Fruit fly (Drosophila melanogaster) S2 (cell line): ENCODE measurements around the gene CG3987.

ENCODE experiments used
- CG8478 ChIP-seq: fragments of >200 bp; optimal IDR thresholded peaks from 2 replicates; lab custom pipeline; 2018
- CTCF ChIP-seq, 2 experiments: fragments of >200 bp; optimal IDR thresholded peaks; 2 replicates each; lab custom pipeline; 2018

The CG3987 gene

DNA sequence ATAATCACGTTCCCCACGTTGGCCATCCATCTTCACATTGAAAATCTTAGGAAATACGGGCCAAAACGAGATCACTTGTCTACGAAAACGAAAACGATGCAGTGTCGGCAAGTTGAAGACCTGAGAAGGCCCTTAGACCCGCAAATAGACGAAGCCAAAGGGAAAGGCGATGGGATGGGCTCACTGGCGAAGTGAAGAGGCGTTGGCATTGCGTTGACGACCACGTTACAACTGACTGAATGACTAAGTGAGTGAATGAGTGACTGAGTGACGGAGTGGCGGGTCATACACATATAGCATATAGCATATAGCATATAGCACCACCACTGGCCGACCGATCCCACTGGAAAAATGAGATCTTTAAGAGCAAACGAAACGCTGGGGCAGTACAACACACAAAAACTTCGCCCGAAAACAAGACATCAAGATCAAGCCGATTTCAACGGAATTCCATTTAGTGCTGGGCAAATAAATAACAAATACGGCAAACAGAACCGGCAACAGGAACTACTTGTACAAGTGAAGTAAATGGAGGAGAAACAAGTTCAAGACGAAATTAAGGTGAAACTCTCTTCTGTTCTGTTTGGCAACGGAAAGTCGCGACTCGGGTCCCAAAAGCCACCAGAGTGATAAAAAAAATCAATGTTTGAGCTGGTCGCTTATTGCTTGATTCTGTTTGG lies 16.6 kb upstream of the CG3987 start:
- TF ChIP-seq CG8478 (lab: Kevin White, UChicago) = no peak
- TF ChIP-seq CTCF (optimal IDR thresholded peaks at IDR 0.05; lab: Kevin White, UChicago) = no peak

DNA sequence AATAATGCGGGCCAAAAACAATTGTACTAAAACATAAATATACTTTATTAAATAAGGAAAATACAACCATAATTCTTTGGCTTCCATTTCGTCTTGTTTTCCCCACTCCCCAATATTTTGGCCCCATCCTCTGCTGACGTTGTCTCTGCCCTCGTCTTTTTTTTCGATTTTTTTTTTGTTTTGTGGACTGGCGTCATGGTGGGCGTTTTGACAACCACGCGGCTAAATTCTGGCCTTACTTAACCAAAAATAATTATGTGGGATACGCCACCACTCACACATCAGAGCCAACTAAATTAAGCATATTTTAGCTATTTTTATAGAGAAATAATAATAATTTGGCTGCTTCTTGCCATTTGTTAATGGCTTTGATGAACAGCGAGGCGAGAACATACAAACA lies 15.2 kb upstream of the CG3987 start:
- TF ChIP-seq CTCF (optimal IDR thresholded peaks at IDR 0.05; lab: Kevin White, UChicago) (no peak), CG8478 (lab: Kevin White, UChicago) (no peak)

DNA sequence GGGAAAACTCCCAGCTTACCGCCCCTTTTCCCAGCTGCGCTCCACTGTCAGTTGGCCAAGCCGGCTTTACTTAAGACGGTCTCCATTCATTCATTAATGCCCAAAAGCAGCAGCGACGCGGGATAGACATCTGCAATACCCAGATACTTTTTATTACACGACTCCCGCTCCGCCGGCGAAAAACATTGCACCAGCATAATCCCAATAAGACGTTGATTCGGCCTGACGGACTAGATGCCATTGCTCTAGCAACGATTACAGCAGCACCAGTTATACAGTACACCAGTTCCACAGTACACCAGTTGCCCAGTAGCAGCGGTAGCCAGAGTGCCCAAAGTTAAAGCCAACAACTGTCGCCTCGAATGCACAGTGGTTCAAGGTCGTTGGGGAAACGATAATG lies 14.0 kb upstream of the CG3987 start:
- no peak for TF ChIP-seq CG8478 (lab: Kevin White, UChicago)
- no peak for TF ChIP-seq CTCF (optimal IDR thresholded peaks at IDR 0.05; lab: Kevin White, UChicago)

DNA sequence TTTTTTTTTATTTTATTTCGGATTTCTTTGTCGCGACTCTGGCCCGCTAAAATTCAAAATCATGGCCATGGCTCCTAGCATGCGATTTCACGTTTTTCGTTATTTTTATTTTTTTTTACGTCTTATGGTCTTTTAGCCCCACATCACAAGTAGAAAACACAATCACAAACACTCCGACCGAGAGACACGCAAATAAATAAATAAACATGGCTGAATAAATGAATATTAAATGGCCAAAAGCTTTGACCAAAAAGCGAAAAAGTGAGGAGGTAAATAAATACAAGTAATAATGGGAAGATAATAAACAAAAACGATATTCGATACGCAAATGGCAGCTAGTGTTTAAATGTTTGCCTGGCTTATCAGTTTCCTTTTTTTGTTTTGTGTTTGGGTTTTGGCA lies 11.7 kb upstream of the CG3987 start:
- TF ChIP-seq CG8478 (lab: Kevin White, UChicago) = no peak
- no peak for TF ChIP-seq CTCF (optimal IDR thresholded peaks at IDR 0.05; lab: Kevin White, UChicago)

DNA sequence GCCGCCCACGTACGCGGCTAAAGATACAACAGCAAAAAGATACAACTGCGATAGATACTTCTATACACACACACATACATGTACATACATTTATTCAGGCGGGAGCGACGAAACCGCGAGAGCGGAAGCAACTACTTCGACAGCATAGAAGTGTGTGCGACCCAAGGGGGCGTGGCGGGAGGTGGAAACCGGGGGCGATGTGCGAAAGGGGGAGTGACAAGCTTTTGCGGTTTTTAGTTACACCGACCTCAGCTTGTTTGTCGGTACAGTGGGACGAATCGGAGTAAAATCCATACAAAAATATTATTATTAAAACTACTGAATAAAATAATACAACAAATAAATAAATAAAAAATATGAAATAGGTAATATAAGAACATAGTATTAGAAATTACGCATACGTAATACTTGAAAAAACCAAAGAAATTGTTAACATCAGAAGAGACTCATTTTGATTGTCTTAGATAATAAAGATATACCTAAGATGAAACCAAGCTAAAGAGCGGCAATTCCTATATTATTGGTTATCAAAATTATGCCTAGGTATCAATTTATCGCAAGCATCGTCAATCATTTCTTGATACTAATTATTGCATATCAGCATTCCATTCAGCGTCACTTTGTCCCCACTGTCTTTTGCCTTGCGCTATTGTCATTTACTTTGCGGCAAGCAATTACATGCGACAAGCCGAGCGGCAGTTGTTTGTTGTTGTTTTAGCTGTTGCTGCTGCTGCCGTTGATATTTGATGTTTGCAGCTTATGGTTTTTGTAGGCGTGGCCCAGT lies 10.9 kb upstream of the CG3987 start:
- no peak for TF ChIP-seq CG8478 (lab: Kevin White, UChicago)
- TF ChIP-seq CTCF (optimal IDR thresholded peaks at IDR 0.05; lab: Kevin White, UChicago) = no peak

DNA sequence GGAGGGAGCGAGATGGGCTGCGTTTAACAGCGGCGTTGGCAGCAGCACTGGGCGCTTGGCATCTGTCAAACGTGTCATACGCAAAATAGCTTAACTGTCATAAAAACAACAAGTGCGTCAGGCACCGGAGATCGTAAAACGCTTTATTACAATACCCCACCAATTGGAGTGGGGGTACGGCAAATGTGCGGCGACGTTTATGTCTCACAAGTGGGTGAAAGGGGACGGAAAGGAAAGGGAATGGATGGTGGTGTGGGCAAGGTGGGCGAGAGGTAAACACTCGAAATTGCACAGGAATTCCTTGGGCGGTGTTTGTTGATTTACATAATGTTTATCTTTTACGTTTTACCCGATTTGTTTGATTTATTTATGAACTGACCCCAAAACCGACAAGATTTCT lies 9.8 kb upstream of the CG3987 start:
- TF ChIP-seq CG8478 (lab: Kevin White, UChicago) (no peak), CTCF (optimal IDR thresholded peaks at IDR 0.05; lab: Kevin White, UChicago) (no peak)

DNA sequence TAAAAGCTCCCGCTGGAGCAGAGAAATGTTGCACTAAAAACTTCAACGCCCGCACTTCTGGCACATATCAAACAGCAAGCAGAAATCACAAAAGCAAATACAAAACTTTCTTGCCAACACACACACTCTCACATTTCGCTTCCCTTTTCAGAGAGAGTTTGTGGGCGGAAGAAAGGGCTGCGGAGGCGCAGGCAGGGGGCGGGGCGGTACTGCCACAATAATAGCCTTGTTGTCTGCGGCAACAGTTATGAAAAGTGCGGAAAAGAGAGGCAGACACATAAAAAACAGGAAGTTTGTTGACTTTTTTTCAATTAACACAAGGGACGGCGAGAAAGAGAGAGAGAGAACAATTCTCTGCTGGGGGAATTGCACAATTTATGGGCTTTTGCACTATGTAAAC lies 8.9 kb upstream of the CG3987 start:
- TF ChIP-seq CTCF (optimal IDR thresholded peaks at IDR 0.05; lab: Kevin White, UChicago) (no peak), CG8478 (lab: Kevin White, UChicago) (no peak)

DNA sequence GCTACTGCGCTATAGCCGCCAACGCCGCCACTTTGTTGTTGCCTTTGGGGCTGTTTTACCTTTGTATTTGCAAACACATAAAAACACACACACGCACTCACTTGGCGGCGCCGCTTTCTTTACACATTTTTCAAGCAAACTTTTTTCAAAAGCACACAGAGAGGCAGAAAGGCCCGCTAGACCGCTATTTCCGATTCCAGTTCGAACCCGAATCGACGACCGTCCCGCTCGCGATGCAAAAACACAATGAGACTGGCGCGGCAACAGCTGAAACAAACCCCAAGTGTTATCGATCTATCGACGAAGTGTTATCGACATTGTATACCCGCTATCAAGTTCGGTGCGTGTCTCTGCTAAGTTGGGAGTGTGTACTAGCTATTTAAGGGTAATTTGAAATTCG lies 8.1 kb upstream of the CG3987 start, which contains the start of gene CG42788:
Gene CG42788 (minus strand): TSS at position 250 of the 400 bp plus-strand sequence.
- TF ChIP-seq CG8478 (lab: Kevin White, UChicago) (no peak), CTCF (optimal IDR thresholded peaks at IDR 0.05; lab: Kevin White, UChicago) (peak; percentile 30 to 65)

DNA sequence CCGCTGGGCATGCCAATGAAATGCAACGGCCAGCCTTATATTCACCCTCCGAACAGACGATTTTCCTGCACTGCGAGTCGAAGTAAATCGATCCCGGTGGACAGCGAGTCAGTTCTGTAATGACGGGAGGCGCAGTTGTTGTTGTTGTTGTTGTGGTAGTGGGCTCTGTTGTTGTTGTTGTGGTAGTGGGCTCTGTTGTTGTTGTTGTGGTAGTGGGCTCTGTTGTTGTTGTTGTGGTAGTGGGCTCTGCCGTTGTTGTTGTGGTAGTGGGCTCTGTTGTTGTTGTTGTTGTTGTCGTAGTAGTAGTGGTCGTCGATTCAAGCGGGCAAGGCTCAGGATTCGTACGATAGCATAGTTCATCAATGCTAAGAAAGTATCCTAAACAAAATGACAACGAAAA lies 3.7 kb upstream of the CG3987 start:
- TF ChIP-seq CG8478 (lab: Kevin White, UChicago) (no peak), CTCF (optimal IDR thresholded peaks at IDR 0.05; lab: Kevin White, UChicago) (no peak)

DNA sequence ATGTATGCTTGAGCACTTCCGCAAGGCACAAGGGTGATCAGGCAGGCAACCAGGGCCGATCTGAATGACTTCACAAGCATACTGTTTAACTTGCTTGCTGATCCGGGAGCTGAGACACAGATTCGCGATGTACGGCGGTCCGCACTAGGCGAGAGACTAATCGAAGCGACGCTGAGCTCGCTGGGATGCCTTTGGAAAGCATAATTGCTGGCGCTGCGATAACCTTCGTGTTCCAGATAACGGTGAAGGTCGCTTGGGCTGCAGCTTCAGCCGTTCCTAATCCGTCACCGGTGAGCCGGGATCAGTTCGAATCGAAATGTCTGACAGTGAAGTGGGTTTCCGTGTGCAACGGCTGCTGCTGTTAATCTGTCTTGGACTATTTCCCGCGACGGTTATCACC lies 2.9 kb upstream of the CG3987 start, which contains the start of the genes CG6912 and CG3984:
Gene CG6912 (minus strand): TSS at position 159 of the 400 bp plus-strand sequence.
Gene CG3984 (plus strand): TSS at position 303 of the 400 bp plus-strand sequence.
- no peak for TF ChIP-seq CTCF (optimal IDR thresholded peaks at IDR 0.05; lab: Kevin White, UChicago)
- no peak for TF ChIP-seq CG8478 (lab: Kevin White, UChicago)

DNA sequence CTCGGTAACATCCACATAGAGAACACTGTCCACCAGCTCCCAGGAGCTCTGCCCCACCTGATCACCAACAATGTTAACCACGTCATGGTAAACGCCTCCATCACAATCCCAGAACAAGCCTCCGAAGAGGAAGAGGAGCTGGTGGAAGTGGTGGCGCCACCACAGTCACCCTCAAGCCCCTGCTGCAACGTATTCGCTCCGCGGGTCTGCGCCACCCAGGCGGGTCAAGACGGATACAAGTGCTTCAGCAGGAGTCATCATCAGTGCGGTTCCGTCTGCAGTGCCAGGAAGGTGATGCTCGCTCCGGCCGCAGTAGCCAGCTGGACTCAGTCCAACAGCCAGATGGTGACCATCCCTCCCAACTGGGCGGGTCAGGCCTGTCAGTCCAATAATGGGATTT lies 1.5 kb upstream of the CG3987 start:
- TF ChIP-seq CTCF (optimal IDR thresholded peaks at IDR 0.05; lab: Kevin White, UChicago) (no peak), CG8478 (lab: Kevin White, UChicago) (no peak)

DNA sequence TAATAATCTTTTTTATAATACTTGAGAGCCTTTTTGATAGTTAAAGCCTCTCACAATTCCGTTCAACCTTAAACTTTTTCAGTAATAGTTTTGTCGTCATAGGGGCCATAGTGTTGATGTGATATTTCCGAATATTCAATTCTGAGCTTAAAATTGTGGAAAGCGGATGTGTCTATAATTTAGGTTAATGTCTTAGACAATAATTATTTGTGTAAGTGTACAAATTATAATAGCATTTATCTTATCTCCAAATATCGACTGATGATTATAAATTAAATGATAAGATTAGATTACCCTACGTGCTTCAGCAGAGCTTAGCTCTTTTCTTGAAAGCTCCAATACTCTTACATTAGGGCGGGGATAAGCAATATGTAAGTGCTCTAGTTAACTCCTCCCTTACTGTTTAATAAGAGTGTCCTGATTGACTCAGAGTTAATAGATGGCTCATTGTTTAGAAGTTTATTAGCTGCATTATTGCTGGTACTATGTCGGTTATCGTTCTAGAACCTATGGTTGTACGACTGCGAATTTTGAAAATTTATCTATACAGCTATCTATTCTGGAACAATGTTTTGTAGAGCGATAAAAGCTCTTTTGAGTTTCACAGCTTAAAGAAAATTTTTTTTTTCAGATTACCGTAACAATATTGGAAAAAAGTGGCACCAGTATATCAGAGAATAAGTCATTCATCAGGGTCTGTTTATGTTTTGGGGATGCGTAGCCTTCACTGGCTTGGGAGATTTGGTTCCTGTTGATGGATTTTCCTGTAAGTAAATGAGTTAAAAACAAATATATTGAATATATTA lies 545 bp upstream of the CG3987 start:
- TF ChIP-seq CG8478 (lab: Kevin White, UChicago) (no peak), CTCF (optimal IDR thresholded peaks at IDR 0.05; lab: Kevin White, UChicago) (no peak)

DNA sequence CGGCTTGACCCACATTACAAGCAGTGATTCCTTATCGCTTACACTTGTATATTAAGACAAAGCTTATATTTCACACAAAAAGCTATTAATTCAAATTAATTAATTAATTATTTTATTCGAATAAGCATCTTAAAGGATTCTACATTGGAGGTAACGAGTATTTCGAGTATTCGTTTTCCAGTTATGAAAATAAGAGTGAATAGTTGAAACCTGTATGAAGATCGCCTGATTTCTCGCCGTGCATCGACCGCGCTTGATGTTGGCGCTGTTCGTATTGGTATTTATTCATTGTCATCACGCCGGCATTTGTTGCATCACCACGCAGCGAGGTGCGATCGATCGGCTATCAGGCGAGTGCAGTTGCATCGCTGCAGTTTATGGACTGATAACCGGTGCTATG lies 5.7 kb downstream of the CG3987 start:
- TF ChIP-seq CTCF (optimal IDR thresholded peaks at IDR 0.05; lab: Kevin White, UChicago) = no peak
- TF ChIP-seq CG8478 (lab: Kevin White, UChicago) = no peak

DNA sequence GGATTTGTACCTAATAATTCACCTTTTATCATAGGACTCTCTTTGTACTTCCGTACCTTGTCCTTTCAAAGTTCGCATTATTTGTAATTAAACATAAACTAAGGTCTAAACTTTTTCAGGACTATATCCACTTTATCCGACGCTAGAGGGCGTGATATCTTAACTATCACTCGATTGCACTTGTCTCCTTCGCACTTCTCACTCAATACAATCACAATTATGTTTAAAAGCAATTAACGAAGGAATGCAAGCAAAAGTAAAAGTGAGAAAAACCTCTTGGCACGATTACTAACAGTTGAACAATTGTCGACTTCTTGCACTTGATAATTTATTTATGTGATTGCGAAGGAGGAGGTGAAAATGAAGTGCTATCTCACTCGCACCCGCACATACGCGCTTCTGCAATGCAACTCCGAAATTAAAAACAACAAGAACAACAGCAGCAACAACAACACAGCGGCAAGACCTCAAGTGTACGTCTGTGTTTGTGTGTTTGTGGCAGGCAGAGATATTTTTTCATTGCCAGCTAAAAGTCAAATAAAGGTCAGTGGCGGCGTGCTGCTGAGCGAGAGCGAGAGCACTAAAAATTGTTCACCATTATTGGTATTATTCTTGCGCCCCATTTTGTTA lies 6.8 kb downstream of the CG3987 start:
- TF ChIP-seq CTCF (optimal IDR thresholded peaks at IDR 0.05; lab: Kevin White, UChicago) (peak; percentile 73 to 74), CG8478 (lab: Kevin White, UChicago) (peak; percentile 14)
